Worm (Caenorhabditis elegans) whole organism, L1 larva: ENCODE results near the gene F55G7.4.
A peak's percentile ranks its signal among the peaks of the same experiment; 100 is the strongest.

Experiments used
- C34B4.2 ChIP-seq: sonication (generic microtip); optimal IDR thresholded peaks from 2 replicates; lab custom pipeline; 2017; ENCODE audit warnings: mild to moderate bottlenecking, missing genetic modification characterization, missing compliant biosample characterization
- ama-1 ChIP-seq: fragments of 150-350 bp; optimal IDR thresholded peaks from 2 replicates; lab custom pipeline; 2014
- ceh-90 ChIP-seq: sonication (generic microtip); optimal IDR thresholded peaks from 2 replicates; lab custom pipeline; 2016; ENCODE audit warnings: missing genetic modification characterization, missing compliant biosample characterization
- ces-1 ChIP-seq: fragments of 150-350 bp; optimal IDR thresholded peaks from 2 replicates; lab custom pipeline; 2014; ENCODE audit warnings: missing biosample characterization, missing genetic modification reagents, missing genetic modification characterization
- egl-27 ChIP-seq, 2 experiments: fragments of 150-350 bp in 1 of 2; sonication (generic microtip); optimal IDR thresholded peaks; 3 replicates each; lab custom pipeline; 2017 to 2018; ENCODE audit warnings: missing biosample characterization in 2 of 2, missing genetic modification characterization in 2 of 2, missing genetic modification reagents in 2 of 2
- fkh-10 ChIP-seq: sonication (generic microtip); optimal IDR thresholded peaks from 2 replicates; lab custom pipeline; 2017; ENCODE audit warnings: missing biosample characterization, missing genetic modification reagents, missing genetic modification characterization
- lin-13 ChIP-seq: fragments of 150-350 bp; optimal IDR thresholded peaks from 2 replicates; lab custom pipeline; 2014; ENCODE audit warnings: missing biosample characterization, missing genetic modification reagents, missing genetic modification characterization
- lsy-2 ChIP-seq, 2 experiments: fragments of 150-350 bp; optimal IDR thresholded peaks; 2 replicates each; lab custom pipeline; 2014; ENCODE audit warnings: missing biosample characterization in 2 of 2, missing genetic modification characterization in 2 of 2
- nhr-237 ChIP-seq: fragments of 150-350 bp; optimal IDR thresholded peaks from 2 replicates; lab custom pipeline; 2014; ENCODE audit warnings: missing biosample characterization, missing genetic modification characterization
- skn-1 ChIP-seq: fragments of 150-350 bp; optimal IDR thresholded peaks from 2 replicates; lab custom pipeline; 2014; ENCODE audit warnings: missing biosample characterization, missing genetic modification characterization
- snpc-4 ChIP-seq: fragments of 150-350 bp; optimal IDR thresholded peaks from 2 replicates; lab custom pipeline; 2014; ENCODE audit warnings: missing biosample characterization, missing genetic modification characterization

DNA sequence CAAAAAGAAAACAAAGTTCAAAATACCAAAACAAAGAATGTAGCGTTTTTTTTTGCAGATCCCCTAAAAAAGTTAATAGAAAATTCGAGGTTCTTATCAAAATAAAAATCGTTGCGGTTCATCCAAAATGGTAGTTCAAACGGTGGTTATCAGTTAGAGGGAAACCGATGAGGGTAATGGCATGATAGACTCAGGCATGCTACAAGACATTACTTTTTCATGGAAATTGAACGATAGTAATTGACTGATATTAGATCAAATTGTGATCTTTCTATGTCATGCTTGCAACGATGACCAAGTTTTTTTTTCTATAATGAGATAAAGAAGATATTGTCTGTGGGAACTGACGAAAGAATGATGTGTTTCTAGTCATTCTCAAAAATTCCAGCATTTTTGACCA lies 36.9 kb downstream of the F55G7.4 start:
- TF ChIP-seq ama-1 (lab: Kevin White, UChicago) (no peak), snpc-4 (tag; lab: Kevin White, UChicago) (no peak), C34B4.2 (tag; lab: Kevin White, UChicago) (no peak), nhr-237 (tag; lab: Kevin White, UChicago) (no peak), egl-27 (tag; optimal IDR thresholded peaks at IDR 0.05; lab: Kevin White, UChicago) (no peak), ceh-90 (tag; lab: Kevin White, UChicago) (no peak), skn-1 (no peak), ces-1 (no peak), fkh-10 (GFP tag; lab: Kevin White, UChicago) (no peak), lsy-2 (tag; optimal IDR thresholded peaks at IDR 0.05; lab: Kevin White, UChicago) (peak in 1 of 2 experiments; percentile 2), lin-13 (GFP tag; lab: Kevin White, UChicago) (no peak)
